Fruit fly (Drosophila melanogaster): ENCODE results near the gene prage.

The prage gene

DNA sequence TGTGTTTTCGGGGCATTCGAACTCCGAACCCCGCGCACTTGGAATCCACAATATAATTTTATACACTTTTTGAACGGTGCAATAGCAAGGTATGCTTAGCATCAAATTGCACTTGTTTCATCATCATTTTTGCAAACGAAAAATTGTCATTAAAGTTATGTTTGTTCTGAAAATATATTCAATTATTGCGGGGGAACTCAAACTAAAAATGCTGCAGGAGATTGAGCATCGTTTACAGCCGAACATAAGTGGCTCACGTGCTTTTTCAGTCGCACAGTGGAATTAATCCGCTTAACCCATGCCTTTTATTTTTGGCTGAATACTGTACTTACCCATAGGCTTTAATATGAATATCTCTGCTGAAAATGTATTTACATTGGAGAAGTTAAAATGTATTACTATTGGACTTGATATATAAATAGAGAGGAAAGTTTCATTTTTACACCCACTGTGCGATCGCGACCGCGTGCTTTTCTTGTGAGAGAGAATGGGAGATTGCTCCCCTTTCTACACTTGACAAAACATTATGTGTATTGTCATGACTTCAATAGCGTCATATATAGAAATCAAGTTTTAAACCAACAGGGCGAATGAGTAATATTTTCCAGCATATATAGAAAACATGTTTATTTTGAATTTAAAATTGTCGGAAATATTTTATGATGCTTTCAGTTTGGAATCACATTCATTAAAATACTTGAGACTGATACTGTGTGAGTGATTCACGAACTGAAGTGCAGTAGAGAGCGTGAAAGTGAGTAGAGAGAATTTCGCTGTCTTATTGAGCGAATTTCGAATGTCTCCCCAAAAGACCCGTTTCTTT lies 57.1 kb downstream of the prage start (continued):
- peak in 1 of 2 experiments; percentile 65 for TF ChIP-seq crp (GFP tag; optimal IDR thresholded peaks at IDR 0.05)
- peak; percentile 92 for TF ChIP-seq CG6854 (GFP tag; optimal IDR thresholded peaks at IDR 0.05)
- peak; percentile 97 for TF ChIP-seq CG2678 (tag; optimal IDR thresholded peaks at IDR 0.05)
- peak; percentile 76 for TF ChIP-seq CG33557 (GFP tag; optimal IDR thresholded peaks at IDR 0.05)
- peak; percentile 90 for TF ChIP-seq CG14710 (tag; optimal IDR thresholded peaks at IDR 0.05)
- peak; percentile 95 for TF ChIP-seq mam (GFP tag; optimal IDR thresholded peaks at IDR 0.05)
- TF ChIP-seq Sox102F (GFP tag; optimal IDR thresholded peaks at IDR 0.05) = peak; percentile 97
- peak; percentile 91 for TF ChIP-seq scrt (GFP tag; optimal IDR thresholded peaks at IDR 0.05)
- no peak for TF ChIP-seq sc (optimal IDR thresholded peaks at IDR 0.05)
- TF ChIP-seq sc (GFP tag; optimal IDR thresholded peaks at IDR 0.05) = peak; percentile 89
- TF ChIP-seq vfl (GFP tag; optimal IDR thresholded peaks at IDR 0.05) = peak; percentile 86
- TF ChIP-seq Atf3 (GFP tag; optimal IDR thresholded peaks at IDR 0.05) = peak; percentile 94
- peak; percentile 94 for TF ChIP-seq CG18262 (tag; optimal IDR thresholded peaks at IDR 0.05)
- TF ChIP-seq gsb-n (tag; optimal IDR thresholded peaks at IDR 0.05) = peak; percentile 92
- no peak for TF ChIP-seq lov (optimal IDR thresholded peaks at IDR 0.05)
- peak; percentile 95 for TF ChIP-seq lov (GFP tag; IDR thresholded peaks at IDR 0.05)
- peak; percentile 98 for TF ChIP-seq slbo (GFP tag; IDR thresholded peaks at IDR 0.05)
- TF ChIP-seq sens-2 (GFP tag; IDR thresholded peaks at IDR 0.05) = peak; percentile 96
- peak; percentile 94 for TF ChIP-seq phol (tag; optimal IDR thresholded peaks at IDR 0.05)
- peak; percentile 91 for TF ChIP-seq CG17612 (GFP tag; IDR thresholded peaks at IDR 0.05)
- TF ChIP-seq ash1 (GFP tag; optimal IDR thresholded peaks at IDR 0.05) = peak; percentile 64
- TF ChIP-seq Dfd (GFP tag; optimal IDR thresholded peaks at IDR 0.05) = no peak
- TF ChIP-seq CG7745 (tag; optimal IDR thresholded peaks at IDR 0.05) = no peak
- TF ChIP-seq CG10979 (tag; optimal IDR thresholded peaks at IDR 0.05) = peak; percentile 92
- peak; percentile 90 for TF ChIP-seq Vsx1 (GFP tag; optimal IDR thresholded peaks at IDR 0.05)
- no peak for TF ChIP-seq pita (GFP tag; optimal IDR thresholded peaks at IDR 0.05)
- peak; percentile 97 for TF ChIP-seq lmd (GFP tag; IDR thresholded peaks at IDR 0.05)
- TF ChIP-seq caup (GFP tag; optimal IDR thresholded peaks at IDR 0.05; ENCODE audit: severe bottlenecking) = peak; percentile 95
- TF ChIP-seq row (GFP tag; IDR thresholded peaks at IDR 0.05) = peak; percentile 98
- TF ChIP-seq CG9932 (GFP tag; IDR thresholded peaks at IDR 0.05) = peak; percentile 96
- TF ChIP-seq CG4617 (GFP tag; optimal IDR thresholded peaks at IDR 0.05; ENCODE audit: borderline replicate concordance) = peak; percentile 89
- TF ChIP-seq Max (GFP tag; optimal IDR thresholded peaks at IDR 0.05) = peak; percentile 93
- TF ChIP-seq sug (tag; optimal IDR thresholded peaks at IDR 0.05) = peak; percentile 94
- peak; percentile 88 for TF ChIP-seq Poxn (GFP tag; IDR thresholded peaks at IDR 0.05)
- peak; percentile 89 for TF ChIP-seq CG7357 (GFP tag; IDR thresholded peaks at IDR 0.05)
- no peak for TF ChIP-seq CG34224 (GFP tag; IDR thresholded peaks at IDR 0.05; ENCODE audit: partially characterized antibody)
- no peak for TF ChIP-seq bbx (GFP tag; IDR thresholded peaks at IDR 0.05; ENCODE audit: partially characterized antibody)
- peak; percentile 97 for TF ChIP-seq chm (GFP tag; IDR thresholded peaks at IDR 0.05)
- TF ChIP-seq nom (GFP tag; optimal IDR thresholded peaks at IDR 0.05) = peak; percentile 93
- peak; percentile 72 for TF ChIP-seq CG17186 (GFP tag; optimal IDR thresholded peaks at IDR 0.05)
- TF ChIP-seq fd64A (GFP tag; optimal IDR thresholded peaks at IDR 0.05) = peak; percentile 85
- TF ChIP-seq CG6175 (GFP tag; IDR thresholded peaks at IDR 0.05) = peak; percentile 94
- peak; percentile 82 for TF ChIP-seq Lhr (GFP tag; optimal IDR thresholded peaks at IDR 0.05)
- TF ChIP-seq CG1529 (GFP tag; optimal IDR thresholded peaks at IDR 0.05) = peak; percentile 88
- TF ChIP-seq chinmo (GFP tag; IDR thresholded peaks at IDR 0.05; ENCODE audit: partially characterized antibody) = no peak
- no peak for TF ChIP-seq br (optimal IDR thresholded peaks at IDR 0.05)
- TF ChIP-seq sim (GFP tag; IDR thresholded peaks at IDR 0.05) = peak; percentile 94
- TF ChIP-seq Taf1 (GFP tag; IDR thresholded peaks at IDR 0.05) = peak; percentile 93
- TF ChIP-seq tna (GFP tag; IDR thresholded peaks at IDR 0.05; ENCODE audit: partially characterized antibody) = no peak

All from whole organism, embryonic.